Worm (Caenorhabditis elegans) whole organism, L4 larva: ENCODE measurements around the gene Y47D7A.12.
"Not testable (repeated sequence)": the region's sequence is repeated elsewhere in the genome, so short reads cannot be mapped to it uniquely, and the experiment has no call there.

Source experiments
- Y5F2A.4 ChIP-seq: fragments of 200-800 bp; sonication (Bioruptor generic); optimal IDR thresholded peaks from 2 replicates; lab custom pipeline; 2018; ENCODE audit warnings: mild to moderate bottlenecking, missing genetic modification characterization, missing compliant biosample characterization
- aha-1 ChIP-seq: fragments of 150-350 bp; peaks from one replicate; lab custom pipeline; 2014; ENCODE audit warnings: missing biosample characterization, missing genetic modification characterization
- aly-2 ChIP-seq: sonication (generic microtip); optimal IDR thresholded peaks from 2 replicates; lab custom pipeline; 2018; ENCODE audit warnings: missing biosample characterization, missing genetic modification characterization
- ama-1 ChIP-seq: fragments of 150-350 bp; optimal IDR thresholded peaks from 2 replicates; lab custom pipeline; 2014; ENCODE audit warnings: inconsistent platforms, mixed read lengths
- ces-1 ChIP-seq: fragments of 150-350 bp; sonication (generic microtip); optimal IDR thresholded peaks from 4 replicates; lab custom pipeline; 2014; ENCODE audit warnings: missing biosample characterization, missing genetic modification reagents, missing genetic modification characterization
- ctbp-1 ChIP-seq: fragments of 200-800 bp; sonication (Bioruptor generic); IDR thresholded peaks from 2 replicates; pipeline ENCODE4 v1.3.6; 2022; ENCODE audit warnings: missing genetic modification reagents, missing genetic modification characterization, missing compliant biosample characterization
- daf-8 ChIP-seq: fragments of 200-800 bp; sonication (Bioruptor generic); IDR thresholded peaks from 2 replicates; pipeline ENCODE4 v1.3.6; 2022; ENCODE audit warnings: missing genetic modification characterization, missing compliant biosample characterization
- dmd-6 ChIP-seq: fragments of 200-800 bp; sonication (Bioruptor generic); IDR thresholded peaks from 2 replicates; pipeline ENCODE4 v1.3.6; 2022; ENCODE audit warnings: missing genetic modification reagents, missing genetic modification characterization, missing compliant biosample characterization
- dmd-8 ChIP-seq: fragments of 200-800 bp; sonication (Bioruptor generic); IDR thresholded peaks from 2 replicates; pipeline ENCODE4 v1.3.6; 2022; ENCODE audit warnings: missing genetic modification characterization, missing compliant biosample characterization
- hmg-1.1 ChIP-seq: fragments of 200-800 bp; sonication (Bioruptor generic); IDR thresholded peaks from 2 replicates; pipeline ENCODE4 v1.3.6; 2022; ENCODE audit warnings: missing genetic modification reagents, missing genetic modification characterization, missing compliant biosample characterization
- lin-38 ChIP-seq: fragments of 200-800 bp; sonication (Bioruptor generic); IDR thresholded peaks from 2 replicates; pipeline ENCODE4 v1.3.6; 2022; ENCODE audit warnings: missing genetic modification reagents, missing genetic modification characterization, missing compliant biosample characterization
- lin-39 ChIP-seq: fragments of 150-350 bp; optimal IDR thresholded peaks from 2 replicates; lab custom pipeline; 2014; ENCODE audit warnings: missing biosample characterization, missing genetic modification reagents, missing genetic modification characterization
- madf-9 ChIP-seq: fragments of 200-800 bp; sonication (Bioruptor generic); conservative IDR thresholded peaks from 2 replicates; pipeline ENCODE4 v1.3.6; 2022; ENCODE audit warnings: missing genetic modification reagents, missing genetic modification characterization, missing compliant biosample characterization
- nhr-237 ChIP-seq: sonication (generic microtip); optimal IDR thresholded peaks from 2 replicates; lab custom pipeline; 2017; ENCODE audit warnings: missing biosample characterization, missing genetic modification characterization
- nhr-25 ChIP-seq: sonication (generic microtip); optimal IDR thresholded peaks from 2 replicates; lab custom pipeline; 2017; ENCODE audit warnings: missing genetic modification characterization, mild to moderate bottlenecking, missing compliant biosample characterization, antibody characterized with exemption, moderate library complexity, borderline replicate concordance; ENCODE audit not compliant: insufficient read depth
- nhr-28 ChIP-seq: fragments of 150-350 bp; optimal IDR thresholded peaks from 2 replicates; lab custom pipeline; 2014; ENCODE audit warnings: missing biosample characterization, missing genetic modification characterization
- nhr-77 ChIP-seq: fragments of 150-350 bp; optimal IDR thresholded peaks from 2 replicates; lab custom pipeline; 2014; ENCODE audit warnings: missing biosample characterization, missing genetic modification characterization
- pqm-1 ChIP-seq: sonication (generic microtip); optimal IDR thresholded peaks from 2 replicates; lab custom pipeline; 2017; ENCODE audit warnings: missing biosample characterization, missing genetic modification characterization
- set-16 ChIP-seq: fragments of 200-800 bp; sonication (Bioruptor generic); IDR thresholded peaks from 2 replicates; pipeline ENCODE4 v1.3.6; 2022; ENCODE audit warnings: missing genetic modification reagents, missing genetic modification characterization, missing compliant biosample characterization
- spr-3 ChIP-seq: fragments of 200-800 bp; sonication (Bioruptor generic); optimal IDR thresholded peaks from 2 replicates; lab custom pipeline; 2018; ENCODE audit warnings: mild to moderate bottlenecking, missing genetic modification characterization, missing compliant biosample characterization
- unc-130 ChIP-seq: sonication (generic microtip); optimal IDR thresholded peaks from 2 replicates; lab custom pipeline; 2016; ENCODE audit warnings: missing genetic modification reagents, missing genetic modification characterization, missing compliant biosample characterization
- unc-62 ChIP-seq, 3 experiments: fragments of 150-350 bp in 1 of 3; sonication (generic microtip); optimal IDR thresholded peaks in 2 of 3; peaks in 1 of 3; 1 replicate in 1 of 3; 2 replicates in 2 of 3; lab custom pipeline; 2014 to 2017; ENCODE audit warnings: missing biosample characterization in 3 of 3, missing genetic modification characterization in 3 of 3, missing genetic modification reagents in 3 of 3, missing genotype in 1 of 3
- zip-11 ChIP-seq: fragments of 200-800 bp; sonication (Bioruptor generic); IDR thresholded peaks from 2 replicates; pipeline ENCODE4 v1.3.6; 2022; ENCODE audit warnings: missing genetic modification characterization, missing compliant biosample characterization
- ztf-11 ChIP-seq: fragments of 150-350 bp; optimal IDR thresholded peaks from 2 replicates; lab custom pipeline; 2014; ENCODE audit warnings: missing biosample characterization, missing genetic modification characterization

Y47D7A.12 gene

DNA sequence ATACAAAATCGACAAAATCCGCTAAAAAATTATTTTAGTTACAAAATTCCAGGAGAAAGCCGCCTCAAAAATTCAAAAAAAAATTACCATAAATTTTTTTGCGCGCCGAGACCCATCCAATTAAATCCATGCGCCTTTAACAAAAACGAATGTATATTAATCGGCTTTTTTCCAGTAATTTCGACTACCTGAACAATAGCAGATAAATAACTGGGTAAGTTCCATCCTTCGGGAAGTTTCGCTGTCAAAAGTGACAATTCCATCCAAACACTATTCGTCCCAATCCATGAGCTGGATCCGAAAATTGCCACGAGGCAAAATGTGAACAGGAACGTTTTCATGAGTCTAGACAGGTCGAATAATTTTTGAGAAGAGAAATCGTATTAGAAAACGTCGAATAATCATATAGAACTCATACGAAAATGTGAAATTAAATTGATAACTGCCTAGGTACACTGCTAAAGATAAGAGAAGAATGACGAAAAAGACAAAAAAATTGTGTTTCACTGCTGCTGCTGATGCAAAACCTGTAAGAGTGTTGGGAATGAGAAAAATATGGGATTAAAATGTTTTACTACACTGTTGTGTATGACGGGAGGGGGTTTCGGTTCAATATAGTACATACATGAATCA is 13.4 kb upstream of the Y47D7A.12 start, which contains the start of gene rft-1:
Gene rft-1 (minus strand): TSS at position 475 of the 633 bp plus-strand sequence.
- TF ChIP-seq pqm-1, result peak; percentile 68
- peak; percentile 58 for TF ChIP-seq nhr-28 (tag; lab: Kevin White, UChicago)
- peak in 1 of 2 experiments; percentile 92 for TF ChIP-seq unc-62 (GFP tag; optimal IDR thresholded peaks at IDR 0.05 in 1 of 2; lab: Kevin White, UChicago)
- TF ChIP-seq unc-62 (tag; optimal IDR thresholded peaks at IDR 0.05; lab: Kevin White, UChicago), result no peak
- no peak for TF ChIP-seq Y5F2A.4 (GFP tag; lab: Kevin White, UChicago)
- TF ChIP-seq aha-1 (tag; lab: Kevin White, UChicago), result peak; percentile 25
- TF ChIP-seq dmd-8 (GFP tag; lab: Robert Waterston, UW), result no peak
- TF ChIP-seq dmd-6, result peak; percentile 20; the same call in 1 of the 2 replicates
- TF ChIP-seq unc-130 (GFP tag; lab: Kevin White, UChicago), result no peak
- TF ChIP-seq nhr-77 (tag; lab: Kevin White, UChicago), result peak; percentile 20

DNA sequence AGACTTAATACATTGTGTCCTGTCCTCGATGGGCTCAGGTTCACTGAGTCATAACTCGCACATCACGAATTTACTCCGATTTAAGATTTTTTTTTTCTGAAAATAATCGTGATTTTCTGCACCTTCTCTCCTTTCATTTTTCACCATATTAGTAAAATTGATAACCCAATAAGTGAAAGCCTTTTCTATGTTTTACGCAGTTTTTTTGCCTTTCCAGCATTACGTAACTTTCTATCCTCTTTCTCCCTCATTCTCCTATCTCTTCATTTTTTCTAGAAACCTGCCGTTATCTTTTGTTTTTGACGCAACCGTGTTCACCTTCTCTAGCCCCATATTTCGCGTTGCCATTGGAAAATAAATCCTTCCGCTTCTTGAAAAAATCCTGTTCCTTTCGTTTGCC is 7.7 kb upstream of the Y47D7A.12 start:
- TF ChIP-seq unc-62 (GFP tag; optimal IDR thresholded peaks at IDR 0.05 in 1 of 2; lab: Kevin White, UChicago), result peak in 1 of 2 experiments; percentile 84
- TF ChIP-seq unc-62 (tag; optimal IDR thresholded peaks at IDR 0.05; lab: Kevin White, UChicago), result no peak
- no peak for TF ChIP-seq ces-1 (GFP tag; lab: Kevin White, UChicago)

DNA sequence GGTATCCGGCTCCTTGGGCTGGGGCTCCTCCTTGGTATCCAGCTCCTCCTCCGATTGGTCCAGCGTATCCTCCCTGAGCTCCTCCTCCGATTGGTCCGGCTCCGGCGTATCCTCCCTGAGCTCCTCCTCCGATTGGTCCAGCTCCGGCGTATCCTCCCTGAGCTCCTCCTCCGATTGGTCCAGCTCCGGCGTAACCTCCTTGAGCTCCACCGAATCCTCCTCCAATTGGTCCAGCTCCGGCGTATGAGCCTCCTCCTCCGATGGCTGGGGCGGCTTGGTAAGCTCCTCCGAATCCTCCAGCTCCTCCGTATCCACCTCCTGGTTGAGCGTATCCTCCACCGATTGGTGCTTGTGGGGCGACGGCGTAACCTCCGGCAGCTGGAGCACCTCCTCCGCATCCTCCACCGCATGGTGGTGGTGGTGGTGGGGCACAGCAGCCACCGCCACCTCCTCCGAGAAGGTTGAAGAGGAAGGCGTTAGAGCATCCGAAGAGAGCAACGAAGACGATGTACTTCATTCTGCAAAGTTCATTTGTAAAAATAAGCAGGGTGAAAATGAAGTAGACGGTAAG is 6.0 kb upstream of the Y47D7A.12 start, which contains the start of gene Y47D7A.13:
Gene Y47D7A.13 (minus strand): TSS at position 517 of the 571 bp plus-strand sequence.
- no peak for TF ChIP-seq zip-11 (GFP tag; lab: Robert Waterston, UW)
- no peak for TF ChIP-seq ztf-11
- no peak for TF ChIP-seq hmg-1.1
- no peak for TF ChIP-seq daf-8 (GFP tag; lab: Robert Waterston, UW)
- TF ChIP-seq ctbp-1, result no peak
- no peak for TF ChIP-seq madf-9 (GFP tag; lab: Robert Waterston, UW)
- no peak for TF ChIP-seq dmd-6
- TF ChIP-seq lin-39 (tag; lab: Kevin White, UChicago), result no peak
- peak; percentile 96 for TF ChIP-seq set-16
- TF ChIP-seq lin-38 (GFP tag; lab: Robert Waterston, UW), result 0 out of 2 replicates have a peak, but pooled peaks have one; percentile 17
- TF ChIP-seq spr-3 (GFP tag; lab: Kevin White, UChicago), result no peak

DNA sequence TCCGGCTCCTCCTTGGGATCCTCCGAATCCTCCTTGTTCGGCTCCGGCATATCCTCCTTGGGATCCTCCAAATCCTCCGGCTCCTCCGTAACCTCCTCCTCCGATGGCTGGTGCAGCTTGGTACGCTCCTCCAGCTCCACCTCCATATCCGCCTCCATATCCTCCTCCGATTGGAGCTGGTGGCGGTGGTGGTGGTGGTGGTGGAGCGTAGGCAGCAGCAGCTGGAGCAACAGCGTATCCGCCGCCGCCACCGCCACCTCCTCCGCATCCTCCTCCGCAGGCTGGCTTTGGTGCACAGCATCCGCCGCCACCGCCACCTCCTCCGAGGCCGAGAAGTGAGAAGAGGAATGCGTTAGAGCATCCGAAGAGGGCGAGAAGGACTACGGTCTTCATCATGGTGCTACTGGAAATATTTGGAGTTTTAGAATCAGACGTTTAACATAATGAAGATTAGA is 3.3 kb upstream of the Y47D7A.12 start, which contains the start of gene Y47D7A.15:
Gene Y47D7A.15 (minus strand): TSS at position 405 of the 455 bp plus-strand sequence.
- TF ChIP-seq aha-1 (tag; lab: Kevin White, UChicago) (peak; percentile 82), ama-1 (lab: Kevin White, UChicago) (no peak), dmd-8 (GFP tag; lab: Robert Waterston, UW) (0 out of 2 replicates have a peak, but pooled peaks have one; percentile 45), set-16 (peak; percentile 96)
- TF ChIP-seq, all 104 proteins: peak for 3

DNA sequence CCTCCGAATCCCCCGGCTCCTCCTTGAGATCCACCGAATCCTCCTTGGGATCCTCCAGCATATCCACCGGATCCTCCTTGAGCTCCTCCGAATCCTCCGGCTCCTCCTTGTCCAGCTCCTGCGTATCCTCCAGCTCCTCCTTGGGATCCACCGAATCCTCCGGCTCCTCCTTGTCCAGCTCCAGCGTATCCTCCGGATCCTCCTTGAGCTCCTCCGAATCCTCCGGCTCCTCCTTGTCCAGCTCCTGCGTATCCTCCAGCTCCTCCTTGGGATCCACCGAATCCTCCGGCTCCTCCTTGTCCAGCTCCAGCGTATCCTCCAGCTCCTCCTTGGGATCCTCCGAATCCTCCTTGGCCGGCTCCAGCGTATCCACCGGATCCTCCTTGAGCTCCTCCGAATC is 2.7 kb upstream of the Y47D7A.12 start:
- TF ChIP-seq unc-62 (GFP tag; optimal IDR thresholded peaks at IDR 0.05 in 1 of 2; lab: Kevin White, UChicago) (peak in 1 of 2 experiments; percentile 22), set-16 (peak; percentile 46; the same call in 1 of the 2 replicates)
- TF ChIP-seq unc-62 (tag; optimal IDR thresholded peaks at IDR 0.05; lab: Kevin White, UChicago), result not testable (repeated sequence)

DNA sequence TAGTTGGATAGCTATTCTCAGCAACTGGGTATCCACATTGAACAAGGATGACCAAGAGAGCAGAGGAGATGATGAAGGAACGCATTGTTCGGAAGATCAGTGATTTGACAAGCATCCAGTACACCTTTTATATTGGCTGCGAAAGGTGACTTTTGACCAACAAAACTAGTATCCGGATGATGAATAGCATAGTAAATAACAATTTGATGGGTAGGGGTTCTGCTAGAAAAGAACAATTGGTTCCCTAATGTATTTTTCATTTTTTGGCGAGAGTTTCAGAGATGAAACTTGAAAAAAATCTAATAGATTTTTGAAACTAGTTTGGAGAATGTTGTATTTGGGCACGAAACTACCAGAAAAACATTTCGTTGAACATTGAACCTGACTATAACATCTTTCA is 1.3 kb downstream of the Y47D7A.12 start, which contains the start of gene Y47D7A.11:
Gene Y47D7A.11 (minus strand): TSS at position 101 of the 400 bp plus-strand sequence.
- TF ChIP-seq nhr-237 (tag; lab: Kevin White, UChicago), result no peak
- peak in 1 of 2 experiments; percentile 28 for TF ChIP-seq unc-62 (GFP tag; optimal IDR thresholded peaks at IDR 0.05 in 1 of 2; lab: Kevin White, UChicago)
- TF ChIP-seq unc-62 (tag; optimal IDR thresholded peaks at IDR 0.05; lab: Kevin White, UChicago), result no peak

DNA sequence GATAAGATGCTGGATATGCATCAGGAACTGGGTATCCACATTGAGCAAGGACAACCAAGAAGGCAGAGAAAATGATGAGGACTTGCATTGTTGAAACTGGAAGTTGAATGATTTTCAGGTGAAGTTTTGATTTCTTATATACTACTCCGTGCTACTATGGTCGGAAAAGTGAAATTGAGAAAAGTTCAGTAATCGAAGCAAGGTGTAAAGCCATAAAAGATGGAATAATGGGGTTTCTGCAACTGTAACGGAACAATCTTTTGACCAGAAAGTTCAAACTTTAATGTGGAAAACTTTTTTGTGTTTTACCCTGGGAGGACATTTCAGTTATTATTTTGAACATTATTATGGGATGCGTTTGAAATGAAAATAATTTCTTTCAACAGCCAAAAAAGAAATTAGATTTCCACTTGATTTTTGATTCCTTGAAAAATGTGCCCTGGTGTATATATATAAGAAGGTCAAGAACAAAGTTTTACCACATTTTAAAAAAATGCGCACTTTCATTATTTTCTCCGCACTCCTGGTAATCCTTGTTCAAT is 5.5 kb downstream of the Y47D7A.12 start, which contains the start of the genes Y47D7A.9 and Y47D7A.19:
Gene Y47D7A.9 (minus strand): TSS at position 101 of the 542 bp plus-strand sequence.
Gene Y47D7A.19 (plus strand): TSS at position 492 of the 542 bp plus-strand sequence.
- TF ChIP-seq nhr-25 (tag; lab: Kevin White, UChicago) (no peak), zip-11 (GFP tag; lab: Robert Waterston, UW) (no peak), madf-9 (GFP tag; lab: Robert Waterston, UW) (no peak), aly-2 (no peak)
